Worm (Caenorhabditis elegans) whole organism, young adult: ENCODE data around the gene ncs-3.

Experiments
- C17E4.6 ChIP-seq: fragments of 200-800 bp; sonication (Bioruptor generic); IDR thresholded peaks from 2 replicates; pipeline ENCODE4 v1.3.6; 2022; ENCODE audit warnings: missing genetic modification reagents, missing genetic modification characterization, missing compliant biosample characterization
- F55B11.4 ChIP-seq: sonication (generic microtip); optimal IDR thresholded peaks from 2 replicates; lab custom pipeline; 2016; ENCODE audit warnings: missing compliant biosample characterization, missing genetic modification characterization, borderline replicate concordance; ENCODE audit not compliant: insufficient read depth
- K12H6.12 ChIP-seq: fragments of 200-800 bp; sonication (Bioruptor generic); optimal IDR thresholded peaks from 2 replicates; lab custom pipeline; 2018; ENCODE audit warnings: mild to moderate bottlenecking, missing genetic modification characterization, missing compliant biosample characterization
- Y79H2A.3 ChIP-seq: fragments of 200-800 bp; sonication (Bioruptor generic); conservative IDR thresholded peaks from 2 replicates; pipeline ENCODE4 v1.3.6; 2022; ENCODE audit warnings: missing genetic modification reagents, missing genetic modification characterization, missing compliant biosample characterization
- bed-2 ChIP-seq: fragments of 200-800 bp; sonication (Bioruptor generic); IDR thresholded peaks from 2 replicates; pipeline ENCODE4 v1.3.6; 2022; ENCODE audit warnings: missing genetic modification reagents, missing genetic modification characterization, missing compliant biosample characterization
- hmg-1.2 ChIP-seq: fragments of 200-800 bp; sonication (Bioruptor generic); IDR thresholded peaks from 2 replicates; pipeline ENCODE4 v1.3.6; 2022; ENCODE audit warnings: missing genetic modification reagents, missing genetic modification characterization, missing compliant biosample characterization
- nhr-90 ChIP-seq: sonication (generic microtip); optimal IDR thresholded peaks from 2 replicates; lab custom pipeline; 2016; ENCODE audit warnings: missing genotype, mild to moderate bottlenecking, missing genetic modification characterization, missing compliant biosample characterization
- snpc-4 ChIP-seq, 5 experiments: fragments of 150-350 bp in 1 of 5; sonication (generic microtip) in 4 of 5; optimal IDR thresholded peaks; 2 replicates each; lab custom pipeline; 2014 to 2018; ENCODE audit warnings: missing genetic modification characterization in 5 of 5, missing biosample characterization in 3 of 5, antibody characterized with exemption in 2 of 5, mild to moderate bottlenecking in 2 of 5, missing compliant biosample characterization in 2 of 5, missing genotype in 2 of 5, moderate library complexity in 2 of 5, missing genetic modification reagents in 1 of 5

DNA sequence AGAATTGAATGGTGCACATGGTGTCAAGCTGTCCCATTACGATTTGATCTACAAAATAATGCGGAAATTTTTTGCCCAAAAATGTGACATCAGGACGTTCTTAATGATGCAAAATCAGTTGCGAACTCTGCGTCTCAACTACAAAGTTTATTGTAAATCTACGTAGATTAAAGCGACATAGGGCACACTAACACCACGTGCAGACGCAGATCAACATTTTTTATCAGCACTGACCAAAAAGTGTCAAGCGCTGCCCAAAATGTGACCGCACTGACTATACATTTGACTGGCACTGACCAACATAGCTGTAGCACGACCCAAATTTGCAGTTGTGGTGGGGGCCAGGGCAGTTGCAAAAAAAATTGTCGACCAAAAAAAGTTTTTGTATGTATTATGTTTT lies 44.4 kb upstream of the ncs-3 start:
- TF ChIP-seq snpc-4 (GFP tag; optimal IDR thresholded peaks at IDR 0.05; lab: Kevin White, UChicago) (no peak), snpc-4 (tag; optimal IDR thresholded peaks at IDR 0.05; lab: Kevin White, UChicago) (no peak), bed-2 (GFP tag; lab: Robert Waterston, UW) (no peak), nhr-90 (no peak), Y79H2A.3 (no peak), F55B11.4 (no peak), C17E4.6 (no peak), K12H6.12 (no peak), hmg-1.2 (no peak)
